Worm (Caenorhabditis elegans): ENCODE measurements around the gene idpp-13.

idpp-13 gene

DNA sequence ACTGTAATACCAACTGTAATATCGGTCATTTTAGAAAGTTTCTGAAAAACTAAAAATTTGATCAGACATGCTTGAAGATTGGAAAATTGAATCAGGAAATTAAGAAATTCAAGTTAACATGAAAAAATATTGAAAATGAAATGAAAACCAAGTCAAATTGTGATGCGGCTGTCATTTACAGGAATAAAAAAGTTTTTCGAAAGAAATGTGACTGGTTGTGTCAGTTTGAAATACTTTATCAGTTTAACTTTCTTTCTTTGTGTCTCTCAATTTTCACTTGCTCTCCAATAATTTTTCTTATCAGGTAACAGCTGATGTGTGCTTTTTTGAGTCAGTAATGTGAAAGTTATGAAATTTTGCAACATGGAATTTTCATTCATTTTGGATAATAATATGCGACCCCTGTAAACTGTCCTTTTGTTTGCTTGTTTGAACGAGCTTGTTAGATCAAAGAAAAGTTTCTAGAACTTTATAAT lies 29.5 kb upstream of the idpp-13 start, which contains the start of gene fbxa-60:
Gene fbxa-60, minus strand, starts transcription at position 51 of the 476 bp plus-strand sequence.
- TF ChIP-seq pes-1 (GFP tag; IDR thresholded peaks at IDR 0.05) (no peak), flt-1 (GFP tag; IDR thresholded peaks at IDR 0.05) (no peak), scrt-1 (GFP tag; IDR thresholded peaks at IDR 0.05) (no peak), ceh-36 (tag; optimal IDR thresholded peaks at IDR 0.05) (no peak), tra-4 (tag; optimal IDR thresholded peaks at IDR 0.05) (no peak), B0310.2 (tag; optimal IDR thresholded peaks at IDR 0.05) (no peak), ceh-13 (GFP tag; optimal IDR thresholded peaks at IDR 0.05) (no peak), tbx-37 (GFP tag; conservative IDR thresholded peaks at IDR 0.05) (no peak), aly-1 (tag; optimal IDR thresholded peaks at IDR 0.05) (no peak), ama-1 (optimal IDR thresholded peaks at IDR 0.05) (no peak), ets-7 (tag; optimal IDR thresholded peaks at IDR 0.05) (no peak), tbx-11 (GFP tag; IDR thresholded peaks at IDR 0.05) (no peak), hmg-4 (GFP tag; optimal IDR thresholded peaks at IDR 0.05) (no peak), F13C5.2 (tag; optimal IDR thresholded peaks at IDR 0.05) (no peak), sea-1 (GFP tag; conservative IDR thresholded peaks at IDR 0.05) (no peak), hmbx-1 (tag; optimal IDR thresholded peaks at IDR 0.05) (no peak), hnd-1 (tag; optimal IDR thresholded peaks at IDR 0.05) (no peak)

DNA sequence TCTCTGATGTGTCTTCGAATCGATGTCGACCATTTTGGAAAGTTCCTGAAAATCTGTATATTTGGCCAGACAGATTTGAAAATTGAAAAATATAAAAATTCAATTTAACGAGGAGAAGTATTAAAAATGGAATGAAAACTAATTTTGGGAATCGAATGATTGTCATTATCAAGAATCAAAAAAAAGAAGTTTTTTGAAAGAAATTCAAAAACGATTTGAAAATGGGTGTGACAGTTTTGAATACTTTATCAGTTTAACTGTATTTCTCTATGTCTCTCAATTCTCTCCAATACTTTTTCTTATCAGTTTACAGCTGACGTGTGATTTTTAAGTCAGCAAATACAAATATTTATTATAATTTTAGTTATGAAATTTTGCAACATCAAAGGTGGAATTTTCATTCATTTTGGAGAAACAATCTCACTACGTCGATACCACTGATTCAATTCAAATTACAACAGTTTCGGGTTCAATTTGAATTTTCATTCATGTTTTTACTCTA lies 26.7 kb upstream of the idpp-13 start, which contains the start of gene fbxa-59:
Gene fbxa-59, minus strand, starts transcription at position 51 of the 502 bp plus-strand sequence.
- TF ChIP-seq hnd-1 (tag; optimal IDR thresholded peaks at IDR 0.05), result no peak
- TF ChIP-seq F13C5.2 (tag; optimal IDR thresholded peaks at IDR 0.05), result no peak
- TF ChIP-seq ceh-36 (tag; optimal IDR thresholded peaks at IDR 0.05), result no peak
- TF ChIP-seq tbx-11 (GFP tag; IDR thresholded peaks at IDR 0.05), result no peak
- TF ChIP-seq tbx-37 (GFP tag; conservative IDR thresholded peaks at IDR 0.05), result no peak
- no peak for TF ChIP-seq B0310.2 (tag; optimal IDR thresholded peaks at IDR 0.05)

DNA sequence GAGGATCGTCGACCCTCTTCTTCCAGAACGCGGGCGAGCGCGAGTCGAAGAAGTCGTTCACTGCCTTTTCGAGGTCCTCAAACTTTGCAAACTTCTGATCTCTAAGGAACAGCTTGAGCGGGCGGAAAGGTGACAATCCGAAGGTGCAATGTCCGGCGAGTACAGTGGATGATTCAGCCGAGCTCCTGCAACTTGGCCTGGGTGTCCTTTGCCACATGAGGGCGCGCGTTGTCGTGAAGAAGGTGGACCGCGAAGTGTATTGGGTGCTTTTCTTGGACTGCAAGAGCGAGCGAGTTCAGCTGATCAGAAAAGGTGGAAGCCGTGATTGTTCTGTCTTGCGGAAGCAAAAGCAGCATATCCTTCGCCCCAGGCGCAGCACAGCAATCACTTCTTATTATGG lies 25.2 kb upstream of the idpp-13 start:
- TF ChIP-seq scrt-1 (GFP tag; IDR thresholded peaks at IDR 0.05) (no peak), hnd-1 (tag; optimal IDR thresholded peaks at IDR 0.05) (no peak), ceh-13 (GFP tag; optimal IDR thresholded peaks at IDR 0.05) (no peak), hmg-4 (GFP tag; optimal IDR thresholded peaks at IDR 0.05) (no peak), tbx-37 (GFP tag; conservative IDR thresholded peaks at IDR 0.05) (no peak), F13C5.2 (tag; optimal IDR thresholded peaks at IDR 0.05) (no peak), ceh-36 (tag; optimal IDR thresholded peaks at IDR 0.05) (no peak), aly-1 (tag; optimal IDR thresholded peaks at IDR 0.05) (no peak), tra-4 (tag; optimal IDR thresholded peaks at IDR 0.05) (no peak), hmbx-1 (tag; optimal IDR thresholded peaks at IDR 0.05) (no peak), ets-7 (tag; optimal IDR thresholded peaks at IDR 0.05) (no peak), pes-1 (GFP tag; IDR thresholded peaks at IDR 0.05) (no peak), B0310.2 (tag; optimal IDR thresholded peaks at IDR 0.05) (no peak)

DNA sequence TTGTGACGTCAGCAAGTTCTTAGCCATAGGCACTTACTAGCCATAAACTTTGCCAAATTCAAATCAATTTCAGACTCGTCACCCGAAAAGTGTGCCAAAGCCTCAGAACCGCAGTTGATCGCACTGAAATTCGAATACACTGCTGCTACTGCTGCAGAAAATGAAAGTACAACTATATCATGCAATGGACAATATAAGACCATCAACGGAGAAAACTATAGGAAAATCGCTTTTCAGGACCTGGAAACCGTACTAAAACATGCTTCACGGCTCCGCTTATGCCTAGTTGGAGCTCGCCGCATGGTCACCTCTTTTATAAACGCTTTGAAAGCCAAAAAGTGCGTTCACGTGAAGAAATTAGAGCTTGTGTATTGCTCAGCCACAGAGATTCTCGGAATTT lies 21.8 kb upstream of the idpp-13 start, which contains the start of gene fbxa-22:
Gene fbxa-22, plus strand, starts transcription at position 301 of the 400 bp plus-strand sequence.
- TF ChIP-seq scrt-1 (GFP tag; IDR thresholded peaks at IDR 0.05), result no peak
- TF ChIP-seq tbx-11 (GFP tag; IDR thresholded peaks at IDR 0.05), result no peak
- TF ChIP-seq tra-4 (tag; optimal IDR thresholded peaks at IDR 0.05), result no peak
- no peak for TF ChIP-seq F13C5.2 (tag; optimal IDR thresholded peaks at IDR 0.05)
- no peak for TF ChIP-seq flt-1 (GFP tag; IDR thresholded peaks at IDR 0.05)
- no peak for TF ChIP-seq ama-1 (optimal IDR thresholded peaks at IDR 0.05)
- no peak for TF ChIP-seq ceh-36 (tag; optimal IDR thresholded peaks at IDR 0.05)
- TF ChIP-seq aly-1 (tag; optimal IDR thresholded peaks at IDR 0.05), result no peak
- TF ChIP-seq B0310.2 (tag; optimal IDR thresholded peaks at IDR 0.05), result no peak
- TF ChIP-seq hmbx-1 (tag; optimal IDR thresholded peaks at IDR 0.05), result no peak
- TF ChIP-seq tbx-37 (GFP tag; conservative IDR thresholded peaks at IDR 0.05), result no peak
- TF ChIP-seq ets-7 (tag; optimal IDR thresholded peaks at IDR 0.05), result no peak
- no peak for TF ChIP-seq hnd-1 (tag; optimal IDR thresholded peaks at IDR 0.05)
- no peak for TF ChIP-seq hmg-4 (GFP tag; optimal IDR thresholded peaks at IDR 0.05)
- no peak for TF ChIP-seq pes-1 (GFP tag; IDR thresholded peaks at IDR 0.05)

DNA sequence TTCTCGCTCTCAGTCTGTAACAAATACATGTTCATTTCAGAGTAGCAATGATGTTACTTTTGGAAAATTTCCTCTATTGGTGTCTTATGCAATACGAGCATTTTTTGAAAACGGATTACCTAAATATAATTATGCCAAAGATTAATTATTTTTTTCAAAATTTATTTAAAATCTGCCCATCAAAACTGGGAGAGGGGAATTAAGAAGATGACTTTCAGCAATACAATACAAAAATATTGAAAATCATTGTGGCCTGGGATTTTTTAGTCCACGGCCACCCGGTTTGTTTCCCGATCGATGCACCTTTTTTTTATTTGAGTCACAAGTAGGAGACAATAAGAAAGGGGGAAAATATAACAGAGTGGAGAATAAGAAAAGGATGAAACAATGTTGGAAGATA lies 21.2 kb upstream of the idpp-13 start, which contains the start of gene fbxa-56:
Gene fbxa-56, minus strand, starts transcription at position 101 of the 400 bp plus-strand sequence.
- TF ChIP-seq ets-7 (tag; optimal IDR thresholded peaks at IDR 0.05), result no peak
- no peak for TF ChIP-seq pes-1 (GFP tag; IDR thresholded peaks at IDR 0.05)
- TF ChIP-seq tbx-37 (GFP tag; conservative IDR thresholded peaks at IDR 0.05), result no peak
- TF ChIP-seq tra-4 (tag; optimal IDR thresholded peaks at IDR 0.05), result no peak
- no peak for TF ChIP-seq ceh-36 (tag; optimal IDR thresholded peaks at IDR 0.05)
- no peak for TF ChIP-seq hmbx-1 (tag; optimal IDR thresholded peaks at IDR 0.05)
- no peak for TF ChIP-seq hmg-4 (GFP tag; optimal IDR thresholded peaks at IDR 0.05)

DNA sequence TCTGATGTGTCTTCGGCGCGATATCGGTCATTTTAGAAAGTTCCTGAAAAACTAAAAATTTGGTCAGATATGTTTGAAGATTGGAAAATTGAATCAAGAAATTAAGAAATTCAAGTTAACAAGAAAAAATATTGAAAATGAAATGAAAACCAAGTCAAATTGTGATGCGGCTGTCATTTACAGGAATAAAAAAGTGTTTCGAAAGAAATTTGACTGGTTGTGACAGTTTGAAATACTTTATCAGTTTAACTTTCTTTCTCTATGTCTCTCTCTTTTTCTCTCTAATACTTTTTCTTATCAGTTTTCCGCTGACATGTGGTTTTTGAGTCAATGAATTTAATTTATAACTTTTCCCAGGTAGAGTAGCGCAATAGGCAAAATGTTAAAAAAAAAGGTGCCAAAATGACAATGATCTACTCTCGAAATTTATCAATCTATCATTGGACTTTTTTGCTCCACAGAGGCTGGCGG lies 19.3 kb upstream of the idpp-13 start, which contains the start of gene fbxa-55:
Gene fbxa-55, minus strand, starts transcription at position 51 of the 471 bp plus-strand sequence.
- TF ChIP-seq ceh-13 (GFP tag; optimal IDR thresholded peaks at IDR 0.05), result no peak
- no peak for TF ChIP-seq tra-4 (tag; optimal IDR thresholded peaks at IDR 0.05)
- TF ChIP-seq tbx-37 (GFP tag; conservative IDR thresholded peaks at IDR 0.05), result no peak
- TF ChIP-seq F13C5.2 (tag; optimal IDR thresholded peaks at IDR 0.05), result no peak
- TF ChIP-seq ama-1 (optimal IDR thresholded peaks at IDR 0.05), result no peak
- no peak for TF ChIP-seq hnd-1 (tag; optimal IDR thresholded peaks at IDR 0.05)
- no peak for TF ChIP-seq tbx-11 (GFP tag; IDR thresholded peaks at IDR 0.05)
- no peak for TF ChIP-seq hmbx-1 (tag; optimal IDR thresholded peaks at IDR 0.05)
- TF ChIP-seq sea-1 (GFP tag; conservative IDR thresholded peaks at IDR 0.05), result no peak
- no peak for TF ChIP-seq scrt-1 (GFP tag; IDR thresholded peaks at IDR 0.05)

DNA sequence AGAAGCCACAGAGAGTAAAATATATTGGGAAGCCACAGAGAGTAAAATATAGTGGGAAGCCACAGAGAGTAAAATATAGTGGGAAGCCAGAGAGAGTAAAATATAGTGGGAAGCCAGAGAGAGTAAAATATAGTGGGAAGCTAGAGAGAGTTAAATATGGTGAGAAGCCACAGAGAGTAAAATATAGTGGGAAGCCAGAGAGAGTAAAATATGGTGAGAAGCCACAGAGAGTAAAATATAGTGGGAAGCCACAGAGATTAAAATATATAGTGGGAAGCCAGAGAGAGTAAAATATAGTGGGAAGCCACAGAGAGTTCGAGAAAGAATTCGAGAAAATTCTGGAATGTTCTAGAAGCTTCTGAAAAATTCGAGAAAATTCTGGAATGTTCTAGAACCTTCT lies 14.6 kb upstream of the idpp-13 start:
- peak; percentile 90 for TF ChIP-seq hmbx-1 (tag; optimal IDR thresholded peaks at IDR 0.05)
- peak; percentile 81 for TF ChIP-seq F13C5.2 (tag; optimal IDR thresholded peaks at IDR 0.05)
- peak; percentile 85 for TF ChIP-seq ceh-36 (tag; optimal IDR thresholded peaks at IDR 0.05)
- TF ChIP-seq hnd-1 (tag; optimal IDR thresholded peaks at IDR 0.05), result peak; percentile 94
- TF ChIP-seq tra-4 (tag; optimal IDR thresholded peaks at IDR 0.05), result peak; percentile 32
- TF ChIP-seq ets-7 (tag; optimal IDR thresholded peaks at IDR 0.05), result peak; percentile 94
- TF ChIP-seq aly-1 (tag; optimal IDR thresholded peaks at IDR 0.05), result peak; percentile 84
- TF ChIP-seq B0310.2 (tag; optimal IDR thresholded peaks at IDR 0.05), result peak; percentile 9
